Worm (Caenorhabditis elegans): ENCODE measurements around the gene F19D8.2.

DNA sequence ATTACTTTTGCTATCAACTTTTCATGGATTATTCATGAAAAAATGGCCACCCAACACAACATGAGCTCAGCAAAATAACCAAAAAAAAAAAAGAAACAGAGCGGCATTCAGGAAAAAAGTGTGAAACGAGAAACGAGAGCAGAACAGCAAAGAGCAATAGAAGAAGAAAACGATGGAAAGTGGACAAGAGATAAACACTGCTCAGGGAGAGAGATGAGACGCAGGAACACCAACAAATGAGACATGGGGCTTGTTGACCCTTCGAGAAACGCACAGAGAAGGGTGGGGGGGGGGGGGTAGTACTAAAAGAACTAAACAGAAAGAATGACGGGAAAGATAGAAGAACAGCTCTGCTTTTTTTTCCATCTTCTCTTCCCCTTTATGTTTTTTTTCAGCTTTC is 22.3 kb upstream of the F19D8.2 start:
- TF ChIP-seq zim-3 (tag; optimal IDR thresholded peaks at IDR 0.05) (no peak), egl-18 (GFP tag; IDR thresholded peaks at IDR 0.05) (no peak), ets-4 (GFP tag; optimal IDR thresholded peaks at IDR 0.05) (no peak), ama-1 (optimal IDR thresholded peaks at IDR 0.05) (no peak), ama-1 (GFP tag; optimal IDR thresholded peaks at IDR 0.05) (no peak), zfh-2 (GFP tag; conservative IDR thresholded peaks at IDR 0.05) (no peak), ceh-58 (GFP tag; IDR thresholded peaks at IDR 0.05) (no peak), K12H6.12 (tag; optimal IDR thresholded peaks at IDR 0.05) (peak; percentile 5), snpc-3.4 (tag; optimal IDR thresholded peaks at IDR 0.05) (no peak), hlh-12 (tag; optimal IDR thresholded peaks at IDR 0.05) (no peak), F10E7.11 (tag; optimal IDR thresholded peaks at IDR 0.05) (no peak), unc-130 (GFP tag; optimal IDR thresholded peaks at IDR 0.05) (no peak), mcd-1 (GFP tag; IDR thresholded peaks at IDR 0.05) (no peak), let-526 (GFP tag; IDR thresholded peaks at IDR 0.05) (no peak)

Measured in whole organism, young adult.